Worm (Caenorhabditis elegans) whole organism, L3 larva: ENCODE results near the gene npr-40.

ENCODE experiments used
- R02D3.7 ChIP-seq: fragments of 150-350 bp; optimal IDR thresholded peaks from 2 replicates; lab custom pipeline; 2014; ENCODE audit warnings: missing biosample characterization, missing genetic modification characterization
- egl-27 ChIP-seq: sonication (generic microtip); optimal IDR thresholded peaks from 4 replicates; lab custom pipeline; 2017; ENCODE audit warnings: missing biosample characterization, missing genetic modification reagents, missing genetic modification characterization
- elt-1 ChIP-seq: fragments of 150-350 bp; optimal IDR thresholded peaks from 2 replicates; lab custom pipeline; 2014; ENCODE audit warnings: missing biosample characterization, missing genetic modification characterization
- lin-15B ChIP-seq: fragments of 150-350 bp; optimal IDR thresholded peaks from 2 replicates; lab custom pipeline; 2014; ENCODE audit warnings: missing biosample characterization, missing genetic modification characterization
- mdl-1 ChIP-seq: fragments of 150-350 bp; optimal IDR thresholded peaks from 2 replicates; lab custom pipeline; 2014; ENCODE audit warnings: missing biosample characterization, missing genetic modification characterization
- nhr-11 ChIP-seq: fragments of 150-350 bp; optimal IDR thresholded peaks from 2 replicates; lab custom pipeline; 2014; ENCODE audit warnings: missing biosample characterization, missing genetic modification characterization
- skn-1 ChIP-seq: fragments of 150-350 bp; optimal IDR thresholded peaks from 2 replicates; lab custom pipeline; 2014; ENCODE audit warnings: missing biosample characterization, missing genetic modification characterization
- unc-39 ChIP-seq: sonication (generic microtip); optimal IDR thresholded peaks from 4 replicates; lab custom pipeline; 2017; ENCODE audit warnings: missing biosample characterization, missing genetic modification characterization

- TF ChIP-seq skn-1 (no peak), elt-1 (tag; lab: Kevin White, UChicago) (no peak), mdl-1 (no peak), lin-15B (tag; lab: Kevin White, UChicago) (no peak), unc-39 (tag; lab: Kevin White, UChicago) (no peak), nhr-11 (tag; lab: Kevin White, UChicago) (no peak), R02D3.7 (tag; lab: Kevin White, UChicago) (no peak), egl-27 (tag; lab: Kevin White, UChicago) (no peak)
Measured at ce11 chrX:14920880-14921279, 2.2 kb downstream of the npr-40 start.
